Fruit fly (Drosophila melanogaster) whole organism, wandering third instar larva: ENCODE measurements around the gene CG1662.
A peak's percentile ranks its signal among the peaks of the same experiment; 100 is the strongest.

Experiments
- Abd-B ChIP-seq: fragments of >200 bp; optimal IDR thresholded peaks from 2 replicates; lab custom pipeline; 2017; ENCODE audit warnings: missing biosample characterization, missing genetic modification characterization
- CG32264 ChIP-seq: fragments of 200-800 bp; sonication (Bioruptor generic); optimal IDR thresholded peaks from 2 replicates; lab custom pipeline; 2016; ENCODE audit warnings: missing biosample characterization, missing genetic modification characterization
- CG9705 ChIP-seq: fragments of 200-800 bp; sonication (Bioruptor generic); optimal IDR thresholded peaks from 2 replicates; lab custom pipeline; 2018; ENCODE audit warnings: missing biosample characterization, mild to moderate bottlenecking, missing genetic modification characterization
- CrebA ChIP-seq: fragments of 200-800 bp; sonication (Bioruptor generic); optimal IDR thresholded peaks from 2 replicates; lab custom pipeline; 2016; ENCODE audit warnings: missing biosample characterization, mild to moderate bottlenecking, missing genetic modification characterization, borderline replicate concordance
- Dfd ChIP-seq: fragments of >200 bp; optimal IDR thresholded peaks from 2 replicates; lab custom pipeline; 2017; ENCODE audit warnings: missing biosample characterization, missing genetic modification characterization
- Dif ChIP-seq: fragments of 200-275, 200-300 bp; sonication (Bioruptor generic); optimal IDR thresholded peaks from 2 replicates; lab custom pipeline; 2018; ENCODE audit warnings: missing biosample characterization, missing genetic modification characterization; ENCODE audit not compliant: partially characterized antibody
- GATAd ChIP-seq: sonication (Bioruptor generic); optimal IDR thresholded peaks from 2 replicates; lab custom pipeline; 2016; ENCODE audit warnings: missing biosample characterization, missing genetic modification characterization
- HLH106 ChIP-seq: fragments of 200-800 bp; optimal IDR thresholded peaks from 3 replicates; lab custom pipeline; 2019; ENCODE audit warnings: missing biosample characterization, mild to moderate bottlenecking, missing genetic modification characterization, moderate library complexity
- Hnf4 ChIP-seq: fragments of 200-800 bp; sonication (Bioruptor generic); optimal IDR thresholded peaks from 2 replicates; lab custom pipeline; 2016; ENCODE audit warnings: missing biosample characterization, mild to moderate bottlenecking, missing genetic modification characterization
- Hr78 ChIP-seq: fragments of >200 bp; optimal IDR thresholded peaks from 2 replicates; lab custom pipeline; 2017; ENCODE audit warnings: missing biosample characterization, missing genetic modification characterization
- Hr83 ChIP-seq: fragments of 200-300 bp; sonication (Bioruptor generic); optimal IDR thresholded peaks from 2 replicates; lab custom pipeline; 2016; ENCODE audit warnings: missing biosample characterization, mild to moderate bottlenecking, missing genetic modification characterization, moderate library complexity; ENCODE audit not compliant: poor library complexity, severe bottlenecking
- Jra ChIP-seq: sonication (Bioruptor generic); optimal IDR thresholded peaks from 2 replicates; lab custom pipeline; 2016; ENCODE audit warnings: missing biosample characterization, missing genetic modification characterization
- Myc ChIP-seq: fragments of >200 bp; optimal IDR thresholded peaks from 2 replicates; lab custom pipeline; 2017
- N ChIP-seq: fragments of >200 bp; optimal IDR thresholded peaks from 2 replicates; lab custom pipeline; 2018; ENCODE audit warnings: missing biosample characterization, missing external identifiers, missing genetic modification characterization
- OdsH ChIP-seq: fragments of 200-800 bp; sonication (Bioruptor generic); optimal IDR thresholded peaks from 2 replicates; lab custom pipeline; 2016; ENCODE audit warnings: missing biosample characterization, mild to moderate bottlenecking, missing genetic modification characterization
- Rel ChIP-seq, 2 experiments: fragments of 200-800 bp; sonication (Bioruptor generic) in 1 of 2; optimal IDR thresholded peaks; 2 replicates in 1 of 2; 3 replicates in 1 of 2; lab custom pipeline; 2016 to 2019; ENCODE audit warnings: mild to moderate bottlenecking in 2 of 2, missing biosample characterization in 2 of 2, missing genetic modification characterization in 2 of 2, moderate library complexity in 1 of 2
- Sp1 ChIP-seq: fragments of 200-800 bp; sonication (Bioruptor generic); optimal IDR thresholded peaks from 3 replicates; lab custom pipeline; 2019; ENCODE audit warnings: missing biosample characterization, mild to moderate bottlenecking, missing genetic modification characterization, moderate library complexity
- Vsx2 ChIP-seq: fragments of 200-300, 225-300 bp; sonication (Bioruptor generic); optimal IDR thresholded peaks from 2 replicates; lab custom pipeline; 2018; ENCODE audit warnings: missing biosample characterization, missing genetic modification characterization; ENCODE audit not compliant: partially characterized antibody
- br ChIP-seq: fragments of 200-800 bp; sonication (Bioruptor generic); optimal IDR thresholded peaks from 2 replicates; lab custom pipeline; 2016; ENCODE audit warnings: missing biosample characterization, missing genetic modification characterization
- brk ChIP-seq: fragments of 200-800 bp; sonication (Bioruptor generic); optimal IDR thresholded peaks from 2 replicates; lab custom pipeline; 2016; ENCODE audit warnings: missing biosample characterization, mild to moderate bottlenecking, missing genetic modification characterization
- dmrt93B ChIP-seq: fragments of 200-800 bp; sonication (Bioruptor generic); optimal IDR thresholded peaks from 2 replicates; lab custom pipeline; 2018; ENCODE audit warnings: missing biosample characterization, mild to moderate bottlenecking, missing genetic modification characterization
- dsf ChIP-seq: sonication (Bioruptor generic); optimal IDR thresholded peaks from 2 replicates; lab custom pipeline; 2016; ENCODE audit warnings: missing biosample characterization, missing genetic modification characterization, borderline replicate concordance
- ey ChIP-seq: fragments of 200-800 bp; sonication (Bioruptor generic); optimal IDR thresholded peaks from 2 replicates; lab custom pipeline; 2016; ENCODE audit warnings: missing biosample characterization, missing genetic modification characterization
- foxo ChIP-seq, 2 experiments: fragments of 200-800 bp; sonication (Bioruptor generic); optimal IDR thresholded peaks; 2 replicates in 1 of 2; 3 replicates in 1 of 2; lab custom pipeline; 2016 to 2017; ENCODE audit warnings: missing biosample characterization in 2 of 2, missing genetic modification characterization in 2 of 2
- fru ChIP-seq: fragments of 200-800 bp; sonication (Bioruptor generic); optimal IDR thresholded peaks from 3 replicates; lab custom pipeline; 2016; ENCODE audit warnings: missing biosample characterization, mild to moderate bottlenecking, missing genetic modification characterization
- h ChIP-seq: fragments of 200-800 bp; sonication (Bioruptor generic); optimal IDR thresholded peaks from 3 replicates; lab custom pipeline; 2016; ENCODE audit warnings: missing biosample characterization, mild to moderate bottlenecking, missing genetic modification characterization
- jim ChIP-seq: fragments of 175-275, 200-325 bp; sonication (Bioruptor generic); optimal IDR thresholded peaks from 2 replicates; lab custom pipeline; 2016; ENCODE audit warnings: missing biosample characterization, mild to moderate bottlenecking, missing genetic modification characterization
- pan ChIP-seq: fragments of >200 bp; optimal IDR thresholded peaks from 2 replicates; lab custom pipeline; 2017
- psq ChIP-seq: fragments of 200-800 bp; sonication (Bioruptor generic); optimal IDR thresholded peaks from 3 replicates; lab custom pipeline; 2017; ENCODE audit warnings: missing biosample characterization, mild to moderate bottlenecking, missing genetic modification characterization, moderate library complexity
- rgr ChIP-seq: fragments of 200-800 bp; sonication (Bioruptor generic); optimal IDR thresholded peaks from 3 replicates; lab custom pipeline; 2016; ENCODE audit warnings: missing biosample characterization, mild to moderate bottlenecking, missing genetic modification characterization
- sage ChIP-seq: fragments of 200-800 bp; sonication (Bioruptor generic); optimal IDR thresholded peaks from 2 replicates; lab custom pipeline; 2016; ENCODE audit warnings: missing biosample characterization, mild to moderate bottlenecking, missing genetic modification characterization
- sv ChIP-seq: fragments of 200-800 bp; sonication (Bioruptor generic); optimal IDR thresholded peaks from 3 replicates; lab custom pipeline; 2016; ENCODE audit warnings: missing biosample characterization, missing genetic modification characterization
- tai ChIP-seq: sonication (Bioruptor generic); optimal IDR thresholded peaks from 2 replicates; lab custom pipeline; 2016; ENCODE audit warnings: missing biosample characterization, missing genetic modification characterization
- usp ChIP-seq: fragments of >200 bp; optimal IDR thresholded peaks from 2 replicates; lab custom pipeline; 2017; ENCODE audit warnings: missing biosample characterization, missing genetic modification characterization
- woc ChIP-seq: sonication (Bioruptor generic); optimal IDR thresholded peaks from 2 replicates; lab custom pipeline; 2016; ENCODE audit warnings: missing biosample characterization, mild to moderate bottlenecking, missing genetic modification characterization

Gene CG1662

dm6 chrX:13387373-13387850, at the start of gene CG1662, which contains the start of gene Ype:
CG1662 (plus strand) TSS chrX:13387563.
Ype (minus strand) TSS chrX:13387417.
- TF ChIP-seq CG9705 (GFP tag; lab: Kevin White, UChicago) (peak; percentile 76), CrebA (GFP tag; lab: Kevin White, UChicago) (no peak), dsf (GFP tag; lab: Kevin White, UChicago) (peak; percentile 6), foxo (GFP tag; optimal IDR thresholded peaks at IDR 0.05; lab: Kevin White, UChicago) (peak in 1 of 2 experiments; percentile 84), Sp1 (GFP tag; lab: Kevin White, UChicago) (peak; percentile 84), tai (GFP tag; lab: Kevin White, UChicago) (peak; percentile 80), rgr (GFP tag; lab: Kevin White, UChicago) (peak; percentile 73), HLH106 (tag; lab: Kevin White, UChicago) (peak; percentile 86), h (peak; percentile 78), jim (GFP tag; lab: Kevin White, UChicago) (peak; percentile 3), fru (GFP tag; lab: Kevin White, UChicago) (peak; percentile 76), Jra (peak; percentile 65), Rel (GFP tag; optimal IDR thresholded peaks at IDR 0.05; lab: Kevin White, UChicago) (no peak), Rel (tag; optimal IDR thresholded peaks at IDR 0.05; lab: Kevin White, UChicago) (no peak), Abd-B (no peak), ey (peak; percentile 74), sv (peak; percentile 74), sage (peak; percentile 1), usp (no peak), Dfd (GFP tag; lab: Kevin White, UChicago) (no peak), Dif (GFP tag; lab: Kevin White, UChicago) (no peak), Hnf4 (GFP tag; lab: Kevin White, UChicago) (peak; percentile 78), Myc (lab: Kevin White, UChicago) (peak; percentile 34), CG32264 (GFP tag; lab: Kevin White, UChicago) (no peak), OdsH (GFP tag; lab: Kevin White, UChicago) (peak; percentile 69), dmrt93B (GFP tag; lab: Kevin White, UChicago) (peak; percentile 77), N (GFP tag; lab: Kevin White, UChicago) (no peak), br (peak; percentile 61), pan (lab: Kevin White, UChicago) (no peak), Vsx2 (GFP tag; lab: Kevin White, UChicago) (no peak), Hr83 (GFP tag; lab: Kevin White, UChicago) (no peak), Hr78 (GFP tag; lab: Kevin White, UChicago) (no peak), woc (GFP tag; lab: Kevin White, UChicago) (peak; percentile 87), psq (GFP tag; lab: Kevin White, UChicago) (peak; percentile 62), GATAd (GFP tag; lab: Kevin White, UChicago) (peak; percentile 28), brk (GFP tag; lab: Kevin White, UChicago) (peak; percentile 61)

DNA sequence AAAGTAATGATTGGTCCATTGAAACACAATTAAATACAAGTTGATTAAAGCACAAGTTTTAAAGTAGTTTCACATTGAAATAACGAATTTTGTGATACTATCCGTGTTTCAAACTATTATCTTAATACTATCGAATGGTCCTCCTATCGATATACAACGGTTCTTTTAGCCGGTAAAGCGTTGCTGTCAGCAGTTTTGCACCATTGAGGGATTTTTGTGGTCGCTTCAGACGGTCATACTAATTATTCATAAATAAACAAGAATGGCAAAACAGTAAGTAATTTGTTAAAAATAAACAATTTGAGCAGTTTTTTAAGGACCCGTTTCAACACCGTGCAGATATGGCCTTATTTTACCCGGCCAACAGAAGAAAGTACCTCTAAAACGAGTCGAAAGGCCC, 49.2 kb upstream of the CG1662 start, which contains the start of gene CG15747:
Gene CG15747 (plus strand): TSS at position 206 of the 400 bp plus-strand sequence.
- no peak for TF ChIP-seq Abd-B
- no peak for TF ChIP-seq tai (GFP tag; lab: Kevin White, UChicago)
- TF ChIP-seq Sp1 (GFP tag; lab: Kevin White, UChicago): no peak
- TF ChIP-seq sv: no peak
- no peak for TF ChIP-seq Dfd (GFP tag; lab: Kevin White, UChicago)
- TF ChIP-seq Jra: no peak
- TF ChIP-seq h: no peak
- no peak for TF ChIP-seq Myc (lab: Kevin White, UChicago)
- no peak for TF ChIP-seq Hr78 (GFP tag; lab: Kevin White, UChicago)
- no peak for TF ChIP-seq rgr (GFP tag; lab: Kevin White, UChicago)
- TF ChIP-seq sage: no peak

- TF ChIP-seq Jra (no peak), Sp1 (GFP tag; lab: Kevin White, UChicago) (peak; percentile 26), foxo (GFP tag; optimal IDR thresholded peaks at IDR 0.05; lab: Kevin White, UChicago) (peak in 1 of 2 experiments; percentile 13), HLH106 (tag; lab: Kevin White, UChicago) (peak; percentile 43), psq (GFP tag; lab: Kevin White, UChicago) (no peak)
Measured at dm6 chrX:13345327-13345726, 42.0 kb upstream of the CG1662 start.
